Fruit fly (Drosophila melanogaster) whole organism, pupa: Measurements from ENCODE around the gene CG46314.

Source experiments
- CG10348 ChIP-seq: fragments of 200-800 bp; sonication (Bioruptor generic); IDR thresholded peaks from 2 replicates; pipeline ENCODE4 v1.3.6; 2022; ENCODE audit warnings: missing biosample characterization, missing genetic modification characterization
- CG12605 ChIP-seq: fragments of 200-800 bp; sonication (Bioruptor generic); IDR thresholded peaks from 2 replicates; pipeline ENCODE4 v1.3.6; 2022; ENCODE audit warnings: missing biosample characterization, missing genetic modification characterization
- CG13204 ChIP-seq: fragments of 200-800 bp; sonication (Bioruptor generic); optimal IDR thresholded peaks from 2 replicates; lab custom pipeline; 2018; ENCODE audit warnings: missing biosample characterization, mild to moderate bottlenecking, missing genetic modification characterization, moderate library complexity
- CG14655 ChIP-seq: fragments of 200-800 bp; sonication (Bioruptor generic); optimal IDR thresholded peaks from 3 replicates; lab custom pipeline; 2017; ENCODE audit warnings: mild to moderate bottlenecking, missing biosample characterization, missing genetic modification reagents, missing genetic modification characterization
- CG15710 ChIP-seq: fragments of 200-800 bp; sonication (Bioruptor generic); optimal IDR thresholded peaks from 2 replicates; lab custom pipeline; 2018; ENCODE audit warnings: missing biosample characterization, mild to moderate bottlenecking, missing genetic modification characterization, moderate library complexity
- CG17806 ChIP-seq: fragments of 200-800 bp; sonication (Bioruptor generic); optimal IDR thresholded peaks from 2 replicates; lab custom pipeline; 2018; ENCODE audit warnings: missing biosample characterization, mild to moderate bottlenecking, missing genetic modification characterization, moderate library complexity
- CG32121 ChIP-seq: fragments of 200-800 bp; sonication (Bioruptor generic); IDR thresholded peaks from 2 replicates; pipeline ENCODE4 v1.3.6; 2022; ENCODE audit warnings: missing biosample characterization, missing genetic modification characterization
- CG34367 ChIP-seq: fragments of 200-800 bp; sonication (Bioruptor generic); optimal IDR thresholded peaks from 2 replicates; lab custom pipeline; 2018; ENCODE audit warnings: missing biosample characterization, mild to moderate bottlenecking, missing genetic modification characterization
- CG4496 ChIP-seq: fragments of 200-800 bp; sonication (Bioruptor generic); IDR thresholded peaks from 3 replicates; pipeline ENCODE4 v1.3.6; 2022; ENCODE audit warnings: missing biosample characterization, missing genetic modification characterization
- CG8159 ChIP-seq: fragments of 200-800 bp; sonication (Bioruptor generic); optimal IDR thresholded peaks from 3 replicates; lab custom pipeline; 2018; ENCODE audit warnings: missing biosample characterization, mild to moderate bottlenecking, missing genetic modification characterization, moderate library complexity
- CG8301 ChIP-seq: fragments of 200-800 bp; sonication (Bioruptor generic); optimal IDR thresholded peaks from 2 replicates; lab custom pipeline; 2018; ENCODE audit warnings: missing biosample characterization, mild to moderate bottlenecking, missing genetic modification characterization
- CG9948 ChIP-seq: fragments of 200-800 bp; sonication (Bioruptor generic); optimal IDR thresholded peaks from 2 replicates; lab custom pipeline; 2018; ENCODE audit warnings: missing biosample characterization, mild to moderate bottlenecking, missing genetic modification characterization, moderate library complexity
- D1 ChIP-seq: fragments of 200-800 bp; sonication (Bioruptor generic); optimal IDR thresholded peaks from 2 replicates; lab custom pipeline; 2018; ENCODE audit warnings: missing biosample characterization, mild to moderate bottlenecking, missing genetic modification characterization, moderate library complexity
- EcR ChIP-seq: fragments of 200-800 bp; sonication (Bioruptor generic); optimal IDR thresholded peaks from 3 replicates; lab custom pipeline; 2019; ENCODE audit warnings: missing biosample characterization, missing genetic modification characterization, mild to moderate bottlenecking, moderate library complexity, missing genetic modification reagents
- Ets98B ChIP-seq: fragments of 200-800 bp; sonication (Bioruptor generic); IDR thresholded peaks from 2 replicates; pipeline ENCODE4 v1.3.6; 2022; ENCODE audit warnings: missing biosample characterization, missing genetic modification characterization
- Pif1A ChIP-seq: fragments of 200-800 bp; sonication (Bioruptor generic); optimal IDR thresholded peaks from 3 replicates; lab custom pipeline; 2016; ENCODE audit warnings: missing biosample characterization, missing genetic modification characterization
- Pif1B ChIP-seq: fragments of 200-800 bp; sonication (Bioruptor generic); optimal IDR thresholded peaks from 3 replicates; lab custom pipeline; 2016; ENCODE audit warnings: missing biosample characterization, missing genetic modification characterization
- Snoo ChIP-seq: fragments of 200-800 bp; sonication (Bioruptor generic); optimal IDR thresholded peaks from 3 replicates; lab custom pipeline; 2017; ENCODE audit warnings: missing biosample characterization, mild to moderate bottlenecking, missing genetic modification characterization, inconsistent platforms
- fd96Ca ChIP-seq: fragments of 200-800 bp; sonication (Bioruptor generic); IDR thresholded peaks from 3 replicates; pipeline ENCODE4 v1.3.6; 2022; ENCODE audit warnings: missing biosample characterization, missing genetic modification characterization
- gl ChIP-seq: fragments of 200-800 bp; sonication (Bioruptor generic); optimal IDR thresholded peaks from 2 replicates; lab custom pipeline; 2018; ENCODE audit warnings: missing biosample characterization, mild to moderate bottlenecking, missing genetic modification characterization
- rn ChIP-seq: fragments of 200-800 bp; sonication (Bioruptor generic); IDR thresholded peaks from 2 replicates; pipeline ENCODE4 v1.3.6; 2022; ENCODE audit warnings: missing biosample characterization, missing genetic modification characterization

CG46314 gene

DNA sequence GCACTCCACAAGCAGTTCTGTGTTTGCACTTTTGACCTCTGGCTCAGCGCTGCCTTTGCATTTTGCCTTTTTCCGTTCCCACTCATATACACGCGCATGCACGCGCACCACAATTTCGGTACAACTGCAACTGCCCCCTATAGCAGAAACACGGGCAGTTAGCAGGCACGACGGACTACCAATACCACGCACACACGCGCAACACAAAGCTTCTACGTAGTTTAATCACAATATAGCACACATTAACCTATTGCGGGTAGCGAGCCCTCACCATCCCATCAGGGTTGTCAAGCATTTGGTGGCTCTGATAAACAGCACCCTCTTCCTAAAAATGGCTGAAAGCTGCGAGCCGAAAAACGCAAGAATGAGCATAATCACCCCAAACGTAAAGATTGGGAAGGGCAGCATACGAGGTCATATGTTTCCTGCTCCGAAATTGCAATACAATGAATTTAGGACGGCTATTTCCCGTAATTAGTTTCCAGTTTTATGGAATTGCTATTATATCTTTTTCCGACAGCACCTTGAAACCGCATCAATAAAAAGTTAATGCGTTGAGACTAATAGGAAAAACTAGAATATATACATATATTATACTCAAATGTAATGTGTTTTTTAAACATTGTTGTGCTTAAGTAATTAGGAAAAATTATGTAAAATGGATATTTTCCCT is 4.3 kb upstream of the CG46314 start, which contains the start of gene Mondo:
Mondo (minus strand) TSS at position 297 of the 673 bp plus-strand sequence.
- TF ChIP-seq rn: no peak
- peak; percentile 10 for TF ChIP-seq Pif1A
- no peak for TF ChIP-seq CG12605 (GFP tag; lab: Robert Waterston, UW)
- TF ChIP-seq CG10348 (GFP tag; lab: Robert Waterston, UW): no peak
- no peak for TF ChIP-seq CG9948 (tag; lab: Kevin White, UChicago)
- peak; percentile 36; the same call in 1 of the 2 replicates for TF ChIP-seq CG32121
- no peak; the same call in 1 of the 2 replicates for TF ChIP-seq Ets98B (GFP tag; lab: Robert Waterston, UW)
- peak; percentile 33 for TF ChIP-seq CG14655
- TF ChIP-seq CG4496 (GFP tag; lab: Robert Waterston, UW): peak; percentile 38; the same call in 1 of the 3 replicates
- TF ChIP-seq CG17806 (tag; lab: Kevin White, UChicago): peak; percentile 36
- TF ChIP-seq Snoo: peak; percentile 3

DNA sequence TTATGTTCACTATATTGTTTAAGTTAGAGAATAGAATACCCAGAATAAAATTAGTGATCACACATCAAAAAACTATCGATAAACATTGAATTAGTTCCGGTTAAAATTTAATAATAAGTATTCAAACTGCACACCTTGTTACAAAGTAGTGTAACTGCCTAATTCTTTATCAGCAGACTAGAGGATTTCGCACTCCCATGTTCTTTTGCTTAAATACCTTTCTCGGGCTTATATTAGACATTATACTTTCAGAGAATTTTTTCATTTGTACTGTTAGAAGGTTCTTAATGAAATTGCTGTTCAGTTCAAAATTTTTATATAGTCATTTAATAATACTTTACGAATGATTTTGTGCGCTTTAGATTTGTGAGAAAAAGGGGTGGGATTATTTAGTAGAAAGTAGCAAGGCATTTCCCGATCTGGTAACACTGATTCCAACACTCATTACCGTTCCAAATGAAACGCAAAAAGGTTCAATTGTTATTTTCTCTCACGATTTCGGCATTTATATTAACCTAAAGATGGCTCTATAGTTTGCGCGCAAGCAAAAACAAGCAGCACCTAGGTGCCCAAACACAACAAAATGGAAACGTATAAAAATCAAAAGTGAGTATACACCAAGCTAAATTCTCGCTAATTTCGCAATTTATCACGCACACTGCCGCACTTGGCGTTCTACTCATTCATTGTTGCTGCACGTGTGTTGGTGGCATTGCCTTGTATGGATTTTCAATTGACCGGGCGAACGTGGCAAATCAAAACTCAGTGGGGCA is 3.5 kb upstream of the CG46314 start, which contains the start of gene crc:
crc (plus strand) TSS at position 440 of the 773 bp plus-strand sequence.
- TF ChIP-seq CG8159 (peak; percentile 22), CG15710 (peak; percentile 27), CG9948 (tag; lab: Kevin White, UChicago) (no peak), EcR (GFP tag; lab: Kevin White, UChicago) (peak; percentile 70), CG32121 (peak; percentile 11; the same call in 1 of the 2 replicates)

DNA sequence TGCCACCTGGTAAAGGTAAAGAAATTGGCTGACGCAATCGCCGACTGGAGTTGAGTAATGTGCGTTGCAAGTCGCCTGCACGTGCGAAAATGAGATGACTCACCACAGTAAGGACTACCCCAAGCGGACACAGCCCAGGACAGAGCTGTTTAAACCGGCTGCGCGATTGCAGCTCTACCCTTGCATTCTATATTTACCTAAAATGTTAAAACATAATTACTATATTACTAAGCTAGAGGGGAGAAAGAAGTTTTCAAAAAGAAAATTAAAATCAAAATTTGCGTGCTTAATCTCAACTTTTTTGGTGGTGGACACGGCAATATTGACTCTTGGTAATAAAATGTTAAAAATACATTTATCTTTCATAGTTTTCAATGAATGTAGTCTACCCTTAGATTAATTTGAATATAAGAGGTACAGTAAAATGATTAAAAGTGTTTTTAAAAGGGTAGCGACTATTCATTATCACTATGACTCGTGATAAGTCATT is 2.9 kb upstream of the CG46314 start:
- no peak for TF ChIP-seq EcR (GFP tag; lab: Kevin White, UChicago)
- TF ChIP-seq Pif1A: no peak
- TF ChIP-seq CG12605 (GFP tag; lab: Robert Waterston, UW): no peak

DNA sequence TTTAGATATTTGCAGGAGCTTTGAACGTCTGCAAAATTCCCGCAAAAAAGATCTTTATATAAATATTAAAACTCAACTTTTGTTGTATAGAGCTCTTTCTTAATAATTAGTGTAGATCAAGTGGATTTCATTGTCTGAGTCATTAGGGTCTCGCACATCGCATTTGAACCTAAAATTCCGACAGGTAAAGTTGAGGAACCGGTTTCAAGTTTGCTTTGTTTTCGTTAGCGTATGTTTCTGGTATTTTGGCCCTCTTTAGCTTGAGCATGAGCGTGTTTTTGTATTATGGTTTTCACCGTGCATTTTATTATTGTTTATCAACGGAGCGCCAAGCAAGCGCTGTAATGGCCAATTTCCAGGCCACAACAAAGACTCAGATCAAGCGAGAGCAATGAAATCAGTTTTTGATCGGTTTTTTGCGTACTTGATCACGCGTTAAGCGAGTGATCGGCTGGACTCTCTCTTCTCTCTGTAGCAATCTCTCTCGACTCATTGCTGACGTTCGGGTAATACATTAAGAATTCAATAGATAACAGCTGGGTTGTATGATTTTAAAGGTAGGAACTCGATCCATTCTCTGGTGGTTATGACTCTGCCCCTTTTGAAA is 1.2 kb upstream of the CG46314 start:
- TF ChIP-seq CG8301 (tag; lab: Kevin White, UChicago) (no peak), Pif1B (GFP tag; lab: Kevin White, UChicago) (no peak), gl (no peak), CG9948 (tag; lab: Kevin White, UChicago) (no peak), CG34367 (tag; lab: Kevin White, UChicago) (no peak), EcR (GFP tag; lab: Kevin White, UChicago) (peak; percentile 72), Snoo (no peak), Pif1A (no peak), CG15710 (no peak), CG12605 (GFP tag; lab: Robert Waterston, UW) (0 out of 2 replicates have a peak, but pooled peaks have one; percentile 28), Ets98B (GFP tag; lab: Robert Waterston, UW) (no peak), CG17806 (tag; lab: Kevin White, UChicago) (no peak), CG13204 (GFP tag; lab: Kevin White, UChicago) (no peak), CG10348 (GFP tag; lab: Robert Waterston, UW) (no peak), rn (no peak)
- TF ChIP-seq, all 21 proteins: peak for 2

DNA sequence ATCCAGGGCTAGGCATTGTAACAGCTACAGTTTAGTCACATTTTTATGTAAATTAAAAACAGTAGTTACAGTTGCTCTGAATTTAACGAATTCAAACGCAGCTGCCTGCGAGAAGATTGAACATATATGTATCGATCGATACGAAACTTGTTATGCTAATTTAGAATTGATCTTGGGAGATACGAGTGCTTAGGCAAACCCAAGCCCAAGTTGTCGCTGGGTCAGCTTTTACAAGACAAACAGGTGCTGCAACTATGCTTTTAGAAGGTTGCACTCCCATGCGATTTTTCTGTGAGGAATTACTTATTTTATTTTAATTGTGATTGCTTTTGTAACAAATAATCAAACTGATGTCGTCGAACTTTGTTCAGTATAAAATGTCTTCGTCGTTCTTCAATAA is 2.6 kb downstream of the CG46314 start:
- no peak for TF ChIP-seq Snoo
- TF ChIP-seq CG4496 (GFP tag; lab: Robert Waterston, UW): no peak
- TF ChIP-seq CG9948 (tag; lab: Kevin White, UChicago): no peak
- TF ChIP-seq CG32121: no peak
- TF ChIP-seq D1: no peak

DNA sequence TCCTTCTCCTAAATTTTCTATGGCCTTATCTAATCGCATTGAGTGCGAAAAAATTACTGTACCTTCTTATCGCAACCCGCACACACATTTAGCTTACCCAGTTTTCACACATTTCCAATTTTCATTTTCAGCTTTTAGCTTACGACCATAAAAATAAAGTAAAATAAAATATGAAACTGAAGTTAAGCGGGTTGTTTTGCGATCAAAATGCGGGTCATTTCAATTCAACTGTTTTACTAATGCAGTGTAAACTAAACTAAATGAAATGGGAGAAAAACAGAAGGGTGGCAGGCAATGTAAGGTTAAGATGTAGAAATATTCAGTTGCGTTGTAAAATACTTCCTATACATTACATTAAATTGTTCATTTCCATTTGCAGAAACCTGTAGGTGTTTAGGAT is 8.0 kb downstream of the CG46314 start:
- TF ChIP-seq CG9948 (tag; lab: Kevin White, UChicago) (no peak), CG12605 (GFP tag; lab: Robert Waterston, UW) (no peak), Ets98B (GFP tag; lab: Robert Waterston, UW) (no peak), CG34367 (tag; lab: Kevin White, UChicago) (no peak), Snoo (no peak), CG8159 (no peak), CG8301 (tag; lab: Kevin White, UChicago) (no peak), Pif1A (no peak), rn (no peak), CG10348 (GFP tag; lab: Robert Waterston, UW) (no peak), EcR (GFP tag; lab: Kevin White, UChicago) (no peak), CG17806 (tag; lab: Kevin White, UChicago) (no peak), CG4496 (GFP tag; lab: Robert Waterston, UW) (no peak), D1 (no peak), CG32121 (no peak), fd96Ca (no peak), CG15710 (no peak)
- TF ChIP-seq, all 21 proteins: peak for 0
